Fruit fly (Drosophila melanogaster): ENCODE data around the gene Helz.
A peak's percentile ranks its signal among the peaks of the same experiment; 100 is the strongest.

Gene Helz

DNA sequence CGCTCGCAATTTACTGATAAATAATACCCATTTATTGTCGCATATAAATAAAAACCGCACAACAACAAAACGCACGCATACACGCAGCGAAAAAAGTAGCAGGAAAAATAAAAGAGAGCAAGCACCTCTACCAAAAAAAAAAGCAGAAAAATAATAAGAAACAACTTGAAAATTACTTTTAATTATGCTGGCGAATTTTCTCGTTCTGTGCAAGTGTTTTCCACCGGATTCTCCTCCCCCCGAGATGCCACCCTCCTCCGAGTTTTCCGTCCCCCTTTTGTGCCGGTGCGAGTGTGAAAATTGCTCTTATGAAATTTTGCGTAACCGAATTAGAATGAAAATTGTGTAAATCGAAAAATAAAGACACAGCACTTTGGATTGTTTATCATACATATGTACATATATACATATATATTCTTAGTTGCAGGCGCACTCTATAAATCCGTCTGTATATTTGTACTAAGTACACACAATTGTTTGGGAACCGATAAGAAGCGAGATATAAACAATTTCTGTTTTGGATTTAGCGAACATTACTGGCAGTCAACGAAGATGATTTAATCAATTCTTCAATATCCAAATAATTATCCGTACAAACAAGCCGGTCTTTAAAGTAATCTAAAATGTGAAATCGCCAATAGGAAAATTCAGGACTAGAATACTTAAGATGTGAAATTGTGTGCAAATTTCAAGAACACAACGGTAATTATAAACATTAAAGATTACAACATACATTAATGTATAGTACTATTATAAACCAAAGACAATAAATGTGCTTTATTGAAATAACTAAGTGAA is 1.3 kb downstream of the Helz start:
- no peak for TF ChIP-seq kay (GFP tag; ENCODE audit: borderline replicate concordance)
- TF ChIP-seq Mnt (GFP tag; optimal IDR thresholded peaks at IDR 0.05), result no peak
- TF ChIP-seq cnc (optimal IDR thresholded peaks at IDR 0.05), result no peak
- no peak for TF ChIP-seq pad (GFP tag; optimal IDR thresholded peaks at IDR 0.05)

DNA sequence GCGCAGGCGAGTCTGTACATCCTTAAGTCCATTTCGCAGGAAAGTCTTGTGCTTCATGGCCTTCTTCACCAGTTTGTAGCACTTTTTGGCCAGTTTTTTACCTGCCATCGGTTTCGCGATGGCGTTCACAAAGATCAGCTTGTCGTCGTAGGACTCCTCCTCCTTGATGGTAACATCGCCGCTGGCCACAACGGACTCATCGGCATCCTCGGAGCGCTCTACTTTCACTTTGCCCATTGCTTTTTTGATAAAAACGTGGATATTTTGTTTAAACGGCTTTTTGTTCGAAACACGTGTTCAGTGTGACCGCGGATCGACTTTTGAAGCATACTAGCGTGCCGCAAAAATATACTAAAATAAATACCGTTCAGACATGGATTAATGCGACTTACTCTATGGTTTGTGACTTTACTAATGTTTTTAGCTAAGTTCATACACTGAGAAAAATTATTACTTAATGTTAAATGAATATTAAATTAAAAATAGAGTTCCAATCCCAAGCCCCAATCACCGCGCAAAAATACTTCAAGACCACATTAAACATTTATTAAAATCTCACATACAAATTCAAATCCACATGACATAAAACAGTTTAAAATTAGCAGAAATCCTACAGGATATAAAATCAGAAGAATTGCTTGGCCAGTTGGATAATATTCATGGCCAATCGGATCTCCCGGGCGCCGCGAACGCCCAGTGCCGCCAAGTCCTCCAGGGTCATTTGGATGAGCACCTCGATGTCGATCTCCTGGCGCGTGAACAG is 12.3 kb downstream of the Helz start, which contains the start of gene NHP2:
Gene NHP2 (minus strand): TSS at position 315 of the 763 bp plus-strand sequence.
- TF ChIP-seq CG7045 (GFP tag; optimal IDR thresholded peaks at IDR 0.05), result peak; percentile 67
- TF ChIP-seq CG11617 (GFP tag; optimal IDR thresholded peaks at IDR 0.05), result peak; percentile 72
- peak; percentile 42 for TF ChIP-seq tj (GFP tag; optimal IDR thresholded peaks at IDR 0.05)
- TF ChIP-seq toe (GFP tag; optimal IDR thresholded peaks at IDR 0.05), result no peak
- TF ChIP-seq ovo (GFP tag; optimal IDR thresholded peaks at IDR 0.05), result no peak
- peak; percentile 69 for TF ChIP-seq CG14711 (tag; optimal IDR thresholded peaks at IDR 0.05)
- TF ChIP-seq Crg-1 (GFP tag; optimal IDR thresholded peaks at IDR 0.05), result no peak
- no peak for TF ChIP-seq Clk (GFP tag; optimal IDR thresholded peaks at IDR 0.05)
- peak; percentile 4 for TF ChIP-seq pad (GFP tag; optimal IDR thresholded peaks at IDR 0.05)
- peak; percentile 52 for TF ChIP-seq CG12768 (GFP tag; optimal IDR thresholded peaks at IDR 0.05)
- peak; percentile 72 for TF ChIP-seq CG7101 (tag; optimal IDR thresholded peaks at IDR 0.05)
- no peak for TF ChIP-seq cnc (optimal IDR thresholded peaks at IDR 0.05)
- TF ChIP-seq Hr96 (GFP tag; optimal IDR thresholded peaks at IDR 0.05), result peak; percentile 27
- no peak for TF ChIP-seq cic (GFP tag; optimal IDR thresholded peaks at IDR 0.05)
- TF ChIP-seq CG33017 (tag; optimal IDR thresholded peaks at IDR 0.05), result peak; percentile 76
- peak; percentile 67 for TF ChIP-seq bab1 (GFP tag; optimal IDR thresholded peaks at IDR 0.05)
- TF ChIP-seq CG1620 (GFP tag; optimal IDR thresholded peaks at IDR 0.05), result peak; percentile 43
- no peak for TF ChIP-seq kay (GFP tag; ENCODE audit: borderline replicate concordance)
- no peak for TF ChIP-seq CG5204 (GFP tag; optimal IDR thresholded peaks at IDR 0.05)
- peak; percentile 98 for TF ChIP-seq Mnt (GFP tag; optimal IDR thresholded peaks at IDR 0.05)

DNA sequence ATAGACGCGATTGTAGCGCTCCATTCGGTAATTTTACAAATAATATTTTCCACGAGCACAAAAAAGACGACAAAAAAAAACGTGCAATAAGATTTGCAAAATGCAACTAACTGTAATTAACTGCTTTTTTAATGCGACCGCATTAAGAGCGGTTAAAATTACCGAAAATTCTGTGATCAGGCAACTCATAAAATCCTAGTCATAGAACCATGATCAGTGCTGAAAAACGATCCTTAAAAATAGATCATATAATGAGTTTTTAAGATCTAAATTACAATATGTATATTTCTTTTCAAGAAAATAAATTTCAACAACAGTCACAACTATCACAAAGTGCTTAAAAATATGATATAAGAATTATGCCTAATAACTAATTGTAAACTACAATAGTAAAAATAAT is 13.5 kb downstream of the Helz start, which contains the start of gene gnu:
Gene gnu (minus strand): TSS at position 125 of the 400 bp plus-strand sequence.
- TF ChIP-seq ovo (GFP tag; optimal IDR thresholded peaks at IDR 0.05) (peak; percentile 17), CG12768 (GFP tag; optimal IDR thresholded peaks at IDR 0.05) (no peak)

DNA sequence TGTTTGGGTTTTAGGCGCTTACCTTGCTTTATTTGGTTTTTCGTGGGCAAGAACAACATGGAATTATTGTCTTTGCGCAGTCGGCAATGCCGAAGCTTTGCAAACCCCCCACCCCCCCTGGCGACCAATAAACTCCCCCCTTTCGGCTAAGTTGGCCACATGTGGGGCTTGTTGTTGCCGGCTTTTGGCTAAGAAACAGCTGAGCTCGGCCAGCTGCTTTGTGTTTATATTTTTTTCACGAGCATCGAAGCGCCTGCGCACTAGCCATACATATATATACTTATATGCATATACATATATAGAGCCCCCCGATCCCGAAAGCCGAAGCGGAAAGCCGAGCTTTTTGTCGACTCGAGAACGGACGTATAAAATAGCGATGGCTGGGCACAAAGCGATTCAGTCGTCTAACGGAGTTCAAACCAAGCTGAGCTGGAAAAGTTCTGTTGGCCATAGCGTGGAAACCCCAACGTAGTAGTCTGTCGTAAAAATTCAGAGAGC is 15.0 kb downstream of the Helz start, which contains the start of gene CG17839:
Gene CG17839 (plus strand): TSS at position 413 of the 498 bp plus-strand sequence.
- no peak for TF ChIP-seq CG12768 (GFP tag; optimal IDR thresholded peaks at IDR 0.05)
- TF ChIP-seq kay (GFP tag; ENCODE audit: borderline replicate concordance), result no peak
- TF ChIP-seq Clk (GFP tag; optimal IDR thresholded peaks at IDR 0.05), result no peak
- no peak for TF ChIP-seq CG33017 (tag; optimal IDR thresholded peaks at IDR 0.05)
- TF ChIP-seq toe (GFP tag; optimal IDR thresholded peaks at IDR 0.05), result no peak
- TF ChIP-seq cic (GFP tag; optimal IDR thresholded peaks at IDR 0.05), result peak; percentile 24
- TF ChIP-seq ovo (GFP tag; optimal IDR thresholded peaks at IDR 0.05), result peak; percentile 49
- no peak for TF ChIP-seq CG5204 (GFP tag; optimal IDR thresholded peaks at IDR 0.05)
- TF ChIP-seq Mnt (GFP tag; optimal IDR thresholded peaks at IDR 0.05), result peak; percentile 51
- no peak for TF ChIP-seq CG14711 (tag; optimal IDR thresholded peaks at IDR 0.05)
- peak; percentile 92 for TF ChIP-seq tj (GFP tag; optimal IDR thresholded peaks at IDR 0.05)
- TF ChIP-seq bab1 (GFP tag; optimal IDR thresholded peaks at IDR 0.05), result peak; percentile 45

DNA sequence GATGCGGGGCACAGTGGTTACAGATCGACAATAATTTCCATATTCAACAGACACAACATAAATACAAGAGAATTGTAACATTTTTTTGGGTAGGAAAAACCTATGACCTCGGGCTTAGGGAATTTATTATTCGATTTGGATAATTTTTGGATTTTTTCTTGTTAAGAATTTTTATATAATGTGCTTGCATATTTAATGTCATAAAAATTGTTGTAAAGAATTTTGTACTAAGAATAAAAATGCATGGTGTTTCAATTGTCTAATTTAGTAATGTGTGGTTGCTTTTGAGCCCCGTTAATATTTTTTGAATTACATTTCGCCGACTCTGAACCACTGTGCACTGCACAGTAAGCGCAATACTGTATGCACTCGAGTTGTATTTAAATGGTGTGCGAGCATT is 26.9 kb downstream of the Helz start:
- no peak for TF ChIP-seq CG5204 (GFP tag; optimal IDR thresholded peaks at IDR 0.05)
- no peak for TF ChIP-seq Clk (GFP tag; optimal IDR thresholded peaks at IDR 0.05)
- TF ChIP-seq Mnt (GFP tag; optimal IDR thresholded peaks at IDR 0.05), result no peak
- TF ChIP-seq CG33017 (tag; optimal IDR thresholded peaks at IDR 0.05), result no peak
- no peak for TF ChIP-seq CG14711 (tag; optimal IDR thresholded peaks at IDR 0.05)
- TF ChIP-seq CG1620 (GFP tag; optimal IDR thresholded peaks at IDR 0.05), result no peak
- no peak for TF ChIP-seq bab1 (GFP tag; optimal IDR thresholded peaks at IDR 0.05)
- TF ChIP-seq kay (GFP tag; ENCODE audit: borderline replicate concordance), result no peak
- TF ChIP-seq cic (GFP tag; optimal IDR thresholded peaks at IDR 0.05), result no peak
- TF ChIP-seq ovo (GFP tag; optimal IDR thresholded peaks at IDR 0.05), result no peak
- TF ChIP-seq CG11617 (GFP tag; optimal IDR thresholded peaks at IDR 0.05), result no peak

DNA sequence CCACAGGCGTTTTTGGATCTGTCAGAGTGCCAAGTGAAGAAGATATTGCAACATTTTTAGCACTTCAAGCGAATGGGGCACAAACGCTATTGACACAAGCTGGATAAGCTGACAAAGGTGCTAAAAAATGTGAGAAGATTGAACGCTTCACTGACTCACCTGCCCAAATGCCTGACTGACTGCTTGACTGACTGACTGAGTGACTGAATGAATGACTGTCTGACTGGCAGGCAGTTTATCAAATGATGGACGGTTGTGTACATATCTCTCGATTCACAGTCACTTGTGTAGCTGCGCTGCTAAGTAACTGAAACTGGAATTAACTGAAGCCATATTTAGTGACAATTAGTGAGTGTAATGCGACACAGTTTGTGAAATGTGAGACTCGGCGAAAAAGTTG is 31.4 kb downstream of the Helz start:
- TF ChIP-seq CG1620 (GFP tag; optimal IDR thresholded peaks at IDR 0.05), result no peak
- TF ChIP-seq CG5204 (GFP tag; optimal IDR thresholded peaks at IDR 0.05), result no peak
- no peak for TF ChIP-seq ovo (GFP tag; optimal IDR thresholded peaks at IDR 0.05)
- TF ChIP-seq Hr96 (GFP tag; optimal IDR thresholded peaks at IDR 0.05), result no peak
- TF ChIP-seq CG14711 (tag; optimal IDR thresholded peaks at IDR 0.05), result no peak
- no peak for TF ChIP-seq tj (GFP tag; optimal IDR thresholded peaks at IDR 0.05)
- no peak for TF ChIP-seq Clk (GFP tag; optimal IDR thresholded peaks at IDR 0.05)

Measured in whole organism, adult.